Worm (Caenorhabditis elegans) whole organism, late embryonic: ENCODE results near the gene srr-6.

Experiments used
- C08G9.2 ChIP-seq: sonication (generic microtip); optimal IDR thresholded peaks from 2 replicates; lab custom pipeline; 2016; ENCODE audit warnings: mild to moderate bottlenecking, missing genetic modification characterization, moderate library complexity, missing compliant biosample characterization
- T23F11.4 ChIP-seq: fragments of 200-800 bp; sonication (Bioruptor generic); optimal IDR thresholded peaks from 2 replicates; lab custom pipeline; 2018; ENCODE audit warnings: mild to moderate bottlenecking, missing genetic modification characterization, missing compliant biosample characterization
- Y22D7AL.16 ChIP-seq: sonication (generic microtip); optimal IDR thresholded peaks from 2 replicates; lab custom pipeline; 2016; ENCODE audit warnings: missing genetic modification characterization, missing compliant biosample characterization
- ahr-1 ChIP-seq: sonication (generic microtip); optimal IDR thresholded peaks from 2 replicates; lab custom pipeline; 2016; ENCODE audit warnings: missing genetic modification characterization, missing compliant biosample characterization
- ceh-14 ChIP-seq: sonication (generic microtip); optimal IDR thresholded peaks from 2 replicates; lab custom pipeline; 2016; ENCODE audit warnings: missing genotype, missing genetic modification characterization, missing compliant biosample characterization
- ceh-19 ChIP-seq: fragments of 200-800 bp; sonication (Bioruptor generic); optimal IDR thresholded peaks from 2 replicates; lab custom pipeline; 2018; ENCODE audit warnings: mild to moderate bottlenecking, missing genetic modification characterization, missing compliant biosample characterization
- ceh-2 ChIP-seq: sonication (generic microtip); optimal IDR thresholded peaks from 2 replicates; lab custom pipeline; 2016; ENCODE audit warnings: missing genotype, missing genetic modification characterization, missing compliant biosample characterization
- ceh-22 ChIP-seq: sonication (generic microtip); optimal IDR thresholded peaks from 2 replicates; lab custom pipeline; 2017; ENCODE audit warnings: missing biosample characterization, missing genetic modification characterization
- ceh-31 ChIP-seq: sonication (generic microtip); optimal IDR thresholded peaks from 2 replicates; lab custom pipeline; 2016; ENCODE audit warnings: missing genetic modification characterization, missing compliant biosample characterization
- ceh-34 ChIP-seq: sonication (generic microtip); optimal IDR thresholded peaks from 2 replicates; lab custom pipeline; 2016; ENCODE audit warnings: mild to moderate bottlenecking, missing genetic modification characterization, missing compliant biosample characterization
- ceh-45 ChIP-seq: fragments of 200-800 bp; sonication (Bioruptor generic); IDR thresholded peaks from 2 replicates; pipeline ENCODE4 v1.3.6; 2022; ENCODE audit warnings: missing genetic modification reagents, missing genetic modification characterization, missing compliant biosample characterization
- ceh-6 ChIP-seq: fragments of 200-800 bp; sonication (Bioruptor generic); optimal IDR thresholded peaks from 2 replicates; lab custom pipeline; 2018; ENCODE audit warnings: mild to moderate bottlenecking, missing genetic modification characterization, missing compliant biosample characterization
- ceh-9 ChIP-seq: sonication (generic microtip); optimal IDR thresholded peaks from 2 replicates; lab custom pipeline; 2016; ENCODE audit warnings: mild to moderate bottlenecking, missing genetic modification characterization, inconsistent platforms, missing compliant biosample characterization
- che-1 ChIP-seq: sonication (generic microtip); optimal IDR thresholded peaks from 2 replicates; lab custom pipeline; 2016; ENCODE audit warnings: mild to moderate bottlenecking, missing genetic modification characterization, missing compliant biosample characterization
- dve-1 ChIP-seq: sonication (generic microtip); optimal IDR thresholded peaks from 2 replicates; lab custom pipeline; 2017; ENCODE audit warnings: antibody characterized with exemption, mild to moderate bottlenecking, missing genetic modification characterization, missing compliant biosample characterization
- elt-2 ChIP-seq: sonication (generic microtip); optimal IDR thresholded peaks from 2 replicates; lab custom pipeline; 2016; ENCODE audit warnings: missing genetic modification reagents, missing genetic modification characterization, missing compliant biosample characterization
- elt-4 ChIP-seq: sonication (generic microtip); optimal IDR thresholded peaks from 2 replicates; lab custom pipeline; 2016; ENCODE audit warnings: missing genetic modification characterization, missing compliant biosample characterization
- ets-4 ChIP-seq: sonication (generic microtip); optimal IDR thresholded peaks from 2 replicates; lab custom pipeline; 2016; ENCODE audit warnings: missing genetic modification characterization, missing compliant biosample characterization
- eyg-1 ChIP-seq: sonication (generic microtip); optimal IDR thresholded peaks from 2 replicates; lab custom pipeline; 2016; ENCODE audit warnings: missing genotype, missing genetic modification characterization, missing compliant biosample characterization
- fkh-10 ChIP-seq: fragments of 150-350 bp; optimal IDR thresholded peaks from 2 replicates; lab custom pipeline; 2014; ENCODE audit warnings: missing biosample characterization, missing genetic modification reagents, missing genetic modification characterization
- fkh-6 ChIP-seq: sonication (generic microtip); optimal IDR thresholded peaks from 2 replicates; lab custom pipeline; 2016; ENCODE audit warnings: missing genetic modification characterization, missing compliant biosample characterization
- gmeb-2 ChIP-seq: sonication (generic microtip); optimal IDR thresholded peaks from 2 replicates; lab custom pipeline; 2016; ENCODE audit warnings: missing genetic modification characterization, inconsistent platforms, missing compliant biosample characterization
- hlh-30 ChIP-seq: sonication (generic microtip); optimal IDR thresholded peaks from 2 replicates; lab custom pipeline; 2017; ENCODE audit warnings: antibody characterized with exemption, missing genetic modification characterization, missing compliant biosample characterization; ENCODE audit not compliant: insufficient read depth
- mec-3 ChIP-seq: sonication (generic microtip); optimal IDR thresholded peaks from 2 replicates; lab custom pipeline; 2016; ENCODE audit warnings: borderline replicate concordance, missing genetic modification characterization, missing compliant biosample characterization
- nhr-11 ChIP-seq: fragments of 150-350 bp; optimal IDR thresholded peaks from 2 replicates; lab custom pipeline; 2014; ENCODE audit warnings: missing biosample characterization, missing genetic modification characterization
- npax-4 ChIP-seq: sonication (generic microtip); optimal IDR thresholded peaks from 2 replicates; lab custom pipeline; 2016; ENCODE audit warnings: missing genetic modification characterization, missing compliant biosample characterization
- odd-2 ChIP-seq: sonication (generic microtip); optimal IDR thresholded peaks from 2 replicates; lab custom pipeline; 2017; ENCODE audit warnings: antibody characterized with exemption, mild to moderate bottlenecking, missing genetic modification characterization, missing compliant biosample characterization
- pat-9 ChIP-seq: fragments of 200-800 bp; sonication (Bioruptor generic); optimal IDR thresholded peaks from 2 replicates; lab custom pipeline; 2018; ENCODE audit warnings: mild to moderate bottlenecking, missing genetic modification characterization, moderate library complexity, missing compliant biosample characterization
- pax-1 ChIP-seq: fragments of 150-350 bp; optimal IDR thresholded peaks from 2 replicates; lab custom pipeline; 2014; ENCODE audit warnings: missing biosample characterization, missing genetic modification characterization
- ref-2 ChIP-seq: sonication (generic microtip); optimal IDR thresholded peaks from 2 replicates; lab custom pipeline; 2016; ENCODE audit warnings: missing genetic modification characterization, missing compliant biosample characterization
- sox-2 ChIP-seq: fragments of 200-800 bp; sonication (Bioruptor generic); IDR thresholded peaks from 2 replicates; pipeline ENCODE4 v1.3.6; 2022; ENCODE audit warnings: missing genetic modification reagents, missing genetic modification characterization, missing compliant biosample characterization
- sox-4 ChIP-seq: sonication (generic microtip); optimal IDR thresholded peaks from 2 replicates; lab custom pipeline; 2017; ENCODE audit warnings: mild to moderate bottlenecking, missing genetic modification characterization, inconsistent platforms, missing compliant biosample characterization
- syd-9 ChIP-seq: sonication (generic microtip); optimal IDR thresholded peaks from 2 replicates; lab custom pipeline; 2016; ENCODE audit warnings: mild to moderate bottlenecking, missing genetic modification characterization, moderate library complexity, missing compliant biosample characterization
- ttx-3 ChIP-seq: sonication (generic microtip); optimal IDR thresholded peaks from 2 replicates; lab custom pipeline; 2016; ENCODE audit warnings: missing genetic modification reagents, missing genetic modification characterization, missing compliant biosample characterization
- unc-3 ChIP-seq, 2 experiments: fragments of 200-800 bp in 1 of 2; sonication (Bioruptor generic) in 1 of 2; sonication (generic microtip) in 1 of 2; conservative IDR thresholded peaks in 1 of 2; optimal IDR thresholded peaks in 1 of 2; 2 replicates each; pipeline versions ENCODE4 v1.3.6 to Lab custom; 2016 to 2022; ENCODE audit warnings: missing compliant biosample characterization in 2 of 2, missing genetic modification characterization in 2 of 2, missing genetic modification reagents in 1 of 2
- unc-42 ChIP-seq: sonication (generic microtip); optimal IDR thresholded peaks from 2 replicates; lab custom pipeline; 2016; ENCODE audit warnings: missing genotype, missing genetic modification characterization, missing compliant biosample characterization
- unc-86 ChIP-seq: sonication (generic microtip); optimal IDR thresholded peaks from 2 replicates; lab custom pipeline; 2016; ENCODE audit warnings: missing genetic modification characterization, missing compliant biosample characterization

srr-6 gene

ce11 chrV:5001386-5001785 is 11.2 kb upstream of the srr-6 start, which contains the start of gene srr-8:
Gene srr-8, plus strand, starts transcription at chrV:5001686.
- TF ChIP-seq dve-1 (no peak), fkh-10 (GFP tag; lab: Kevin White, UChicago) (no peak), hlh-30 (no peak), nhr-11 (no peak), ceh-45 (GFP tag; lab: Robert Waterston, UW) (no peak), ahr-1 (tag; lab: Kevin White, UChicago) (no peak), ets-4 (no peak)

- peak; percentile 46 for TF ChIP-seq ceh-14 (tag; lab: Kevin White, UChicago)
- peak; percentile 29 for TF ChIP-seq unc-42
- TF ChIP-seq npax-4 (tag; lab: Kevin White, UChicago): no peak
These were observed 4.1 kb downstream of the srr-6 start for ce11 chrV:5016728-5017127.

- TF ChIP-seq pat-9 (tag; lab: Kevin White, UChicago): no peak
- TF ChIP-seq mec-3 (tag; lab: Kevin White, UChicago): no peak
- TF ChIP-seq unc-3 (GFP tag; conservative IDR thresholded peaks at IDR 0.05; lab: Robert Waterston, UW): no peak
- no peak for TF ChIP-seq unc-3 (tag; optimal IDR thresholded peaks at IDR 0.05; lab: Kevin White, UChicago)
- no peak for TF ChIP-seq ceh-9
- no peak for TF ChIP-seq ceh-34 (tag; lab: Kevin White, UChicago)
- TF ChIP-seq odd-2 (tag; lab: Kevin White, UChicago): no peak
- no peak for TF ChIP-seq gmeb-2 (tag; lab: Kevin White, UChicago)
These were observed 5.5 kb downstream of the srr-6 start for ce11 chrV:5018067-5018466.

DNA sequence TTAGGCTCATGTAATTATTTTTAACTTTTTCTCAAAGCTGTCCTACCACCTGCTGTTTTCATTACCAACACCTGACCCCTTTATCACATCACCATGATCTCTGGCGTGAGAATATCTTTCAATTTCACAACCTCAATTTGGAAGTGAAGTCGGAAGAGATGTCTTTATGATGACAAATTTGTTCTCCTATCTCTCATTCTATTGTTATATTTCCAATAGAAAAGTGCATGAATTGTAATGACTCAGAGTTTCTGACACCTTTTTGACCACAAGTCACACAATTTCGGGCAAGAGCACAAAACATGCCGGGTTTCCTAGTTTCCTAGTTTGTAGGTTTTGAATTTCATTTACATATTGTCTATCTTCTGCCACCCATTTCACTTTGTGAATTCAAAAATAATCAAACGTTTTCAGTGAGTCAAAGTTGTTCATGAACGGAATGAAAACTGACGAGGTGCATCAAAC is 6.2 kb downstream of the srr-6 start, which contains the start of gene srr-4:
TSS of gene srr-4 (plus strand) at position 415 of the 465 bp plus-strand sequence.
- TF ChIP-seq unc-86 (tag; lab: Kevin White, UChicago): no peak
- no peak for TF ChIP-seq C08G9.2 (tag; lab: Kevin White, UChicago)
- TF ChIP-seq Y22D7AL.16: no peak
- no peak for TF ChIP-seq ttx-3
- TF ChIP-seq ets-4: no peak
- no peak for TF ChIP-seq ceh-19 (GFP tag; lab: Kevin White, UChicago)
- TF ChIP-seq, all 69 proteins: peak for 0

- TF ChIP-seq elt-2 (tag; lab: Kevin White, UChicago) (peak; percentile 7), ceh-2 (tag; lab: Kevin White, UChicago) (no peak)
These were observed 10.8 kb downstream of the srr-6 start for ce11 chrV:5023355-5023754.

DNA sequence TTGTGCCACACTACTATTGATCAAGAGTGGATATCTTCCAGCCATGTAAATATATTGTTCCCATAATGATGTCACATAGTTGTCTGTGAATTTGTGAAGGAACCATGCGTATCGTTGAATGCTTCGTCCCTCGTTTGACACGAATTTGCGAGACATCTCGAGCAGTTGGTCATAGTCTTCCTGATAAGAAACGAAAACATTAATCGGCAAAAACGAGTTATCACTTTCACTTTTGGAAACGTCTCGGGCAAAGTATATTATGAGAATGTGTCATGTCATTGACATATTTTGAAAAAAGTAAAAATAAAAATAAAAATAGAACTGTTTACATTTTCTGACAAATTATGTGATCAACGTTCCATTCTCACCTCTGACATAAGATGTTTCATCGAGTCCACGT is 13.8 kb downstream of the srr-6 start:
- peak; percentile 18 for TF ChIP-seq elt-2 (tag; lab: Kevin White, UChicago)
- no peak for TF ChIP-seq ceh-9

- TF ChIP-seq elt-2 (tag; lab: Kevin White, UChicago) (peak; percentile 89), che-1 (tag; lab: Kevin White, UChicago) (no peak)
These were observed 15.0 kb downstream of the srr-6 start, which contains the start of gene cpt-4 for ce11 chrV:5027640-5028039. Gene cpt-4, minus strand, starts transcription at chrV:5027723.

ce11 chrV:5030212-5030611 is 17.6 kb downstream of the srr-6 start:
- no peak for TF ChIP-seq unc-86 (tag; lab: Kevin White, UChicago)
- no peak for TF ChIP-seq ttx-3
- no peak for TF ChIP-seq fkh-6 (tag; lab: Kevin White, UChicago)
- no peak for TF ChIP-seq ceh-9
- no peak for TF ChIP-seq syd-9 (tag; lab: Kevin White, UChicago)
- no peak for TF ChIP-seq eyg-1 (tag; lab: Kevin White, UChicago)
- TF ChIP-seq ceh-6: no peak
- TF ChIP-seq sox-2: no peak
- TF ChIP-seq T23F11.4: no peak
- no peak for TF ChIP-seq pax-1 (tag; lab: Kevin White, UChicago)
- TF ChIP-seq ceh-31: no peak
- TF ChIP-seq ceh-34 (tag; lab: Kevin White, UChicago): no peak
- TF ChIP-seq ref-2 (tag; lab: Kevin White, UChicago): no peak
- no peak for TF ChIP-seq ceh-22 (tag; lab: Kevin White, UChicago)
- no peak for TF ChIP-seq elt-4 (tag; lab: Kevin White, UChicago)
- no peak for TF ChIP-seq sox-4 (tag; lab: Kevin White, UChicago)
- no peak for TF ChIP-seq unc-3 (GFP tag; conservative IDR thresholded peaks at IDR 0.05; lab: Robert Waterston, UW)
- TF ChIP-seq unc-3 (tag; optimal IDR thresholded peaks at IDR 0.05; lab: Kevin White, UChicago): no peak
